Fruit fly (Drosophila melanogaster) whole organism, pupa: ENCODE measurements around the gene MESR6.

Source experiments
- CG10348 ChIP-seq: fragments of 200-800 bp; sonication (Bioruptor generic); IDR thresholded peaks from 2 replicates; pipeline ENCODE4 v1.3.6; 2022; ENCODE audit warnings: missing biosample characterization, missing genetic modification characterization
- CG12605 ChIP-seq: fragments of 200-800 bp; sonication (Bioruptor generic); IDR thresholded peaks from 2 replicates; pipeline ENCODE4 v1.3.6; 2022; ENCODE audit warnings: missing biosample characterization, missing genetic modification characterization
- CG13204 ChIP-seq: fragments of 200-800 bp; sonication (Bioruptor generic); optimal IDR thresholded peaks from 2 replicates; lab custom pipeline; 2018; ENCODE audit warnings: missing biosample characterization, mild to moderate bottlenecking, missing genetic modification characterization, moderate library complexity
- CG14655 ChIP-seq: fragments of 200-800 bp; sonication (Bioruptor generic); optimal IDR thresholded peaks from 3 replicates; lab custom pipeline; 2017; ENCODE audit warnings: mild to moderate bottlenecking, missing biosample characterization, missing genetic modification reagents, missing genetic modification characterization
- CG15710 ChIP-seq: fragments of 200-800 bp; sonication (Bioruptor generic); optimal IDR thresholded peaks from 2 replicates; lab custom pipeline; 2018; ENCODE audit warnings: missing biosample characterization, mild to moderate bottlenecking, missing genetic modification characterization, moderate library complexity
- CG17806 ChIP-seq: fragments of 200-800 bp; sonication (Bioruptor generic); optimal IDR thresholded peaks from 2 replicates; lab custom pipeline; 2018; ENCODE audit warnings: missing biosample characterization, mild to moderate bottlenecking, missing genetic modification characterization, moderate library complexity
- CG32121 ChIP-seq: fragments of 200-800 bp; sonication (Bioruptor generic); IDR thresholded peaks from 2 replicates; pipeline ENCODE4 v1.3.6; 2022; ENCODE audit warnings: missing biosample characterization, missing genetic modification characterization
- CG34367 ChIP-seq: fragments of 200-800 bp; sonication (Bioruptor generic); optimal IDR thresholded peaks from 2 replicates; lab custom pipeline; 2018; ENCODE audit warnings: missing biosample characterization, mild to moderate bottlenecking, missing genetic modification characterization
- CG4496 ChIP-seq: fragments of 200-800 bp; sonication (Bioruptor generic); IDR thresholded peaks from 3 replicates; pipeline ENCODE4 v1.3.6; 2022; ENCODE audit warnings: missing biosample characterization, missing genetic modification characterization
- CG8159 ChIP-seq: fragments of 200-800 bp; sonication (Bioruptor generic); optimal IDR thresholded peaks from 3 replicates; lab custom pipeline; 2018; ENCODE audit warnings: missing biosample characterization, mild to moderate bottlenecking, missing genetic modification characterization, moderate library complexity
- CG8301 ChIP-seq: fragments of 200-800 bp; sonication (Bioruptor generic); optimal IDR thresholded peaks from 2 replicates; lab custom pipeline; 2018; ENCODE audit warnings: missing biosample characterization, mild to moderate bottlenecking, missing genetic modification characterization
- CG9948 ChIP-seq: fragments of 200-800 bp; sonication (Bioruptor generic); optimal IDR thresholded peaks from 2 replicates; lab custom pipeline; 2018; ENCODE audit warnings: missing biosample characterization, mild to moderate bottlenecking, missing genetic modification characterization, moderate library complexity
- D1 ChIP-seq: fragments of 200-800 bp; sonication (Bioruptor generic); optimal IDR thresholded peaks from 2 replicates; lab custom pipeline; 2018; ENCODE audit warnings: missing biosample characterization, mild to moderate bottlenecking, missing genetic modification characterization, moderate library complexity
- EcR ChIP-seq: fragments of 200-800 bp; sonication (Bioruptor generic); optimal IDR thresholded peaks from 3 replicates; lab custom pipeline; 2019; ENCODE audit warnings: missing biosample characterization, missing genetic modification characterization, mild to moderate bottlenecking, moderate library complexity, missing genetic modification reagents
- Ets98B ChIP-seq: fragments of 200-800 bp; sonication (Bioruptor generic); IDR thresholded peaks from 2 replicates; pipeline ENCODE4 v1.3.6; 2022; ENCODE audit warnings: missing biosample characterization, missing genetic modification characterization
- Pif1A ChIP-seq: fragments of 200-800 bp; sonication (Bioruptor generic); optimal IDR thresholded peaks from 3 replicates; lab custom pipeline; 2016; ENCODE audit warnings: missing biosample characterization, missing genetic modification characterization
- Pif1B ChIP-seq: fragments of 200-800 bp; sonication (Bioruptor generic); optimal IDR thresholded peaks from 3 replicates; lab custom pipeline; 2016; ENCODE audit warnings: missing biosample characterization, missing genetic modification characterization
- Snoo ChIP-seq: fragments of 200-800 bp; sonication (Bioruptor generic); optimal IDR thresholded peaks from 3 replicates; lab custom pipeline; 2017; ENCODE audit warnings: missing biosample characterization, mild to moderate bottlenecking, missing genetic modification characterization, inconsistent platforms
- fd96Ca ChIP-seq: fragments of 200-800 bp; sonication (Bioruptor generic); IDR thresholded peaks from 3 replicates; pipeline ENCODE4 v1.3.6; 2022; ENCODE audit warnings: missing biosample characterization, missing genetic modification characterization
- gl ChIP-seq: fragments of 200-800 bp; sonication (Bioruptor generic); optimal IDR thresholded peaks from 2 replicates; lab custom pipeline; 2018; ENCODE audit warnings: missing biosample characterization, mild to moderate bottlenecking, missing genetic modification characterization
- rn ChIP-seq: fragments of 200-800 bp; sonication (Bioruptor generic); IDR thresholded peaks from 2 replicates; pipeline ENCODE4 v1.3.6; 2022; ENCODE audit warnings: missing biosample characterization, missing genetic modification characterization

The MESR6 gene

DNA sequence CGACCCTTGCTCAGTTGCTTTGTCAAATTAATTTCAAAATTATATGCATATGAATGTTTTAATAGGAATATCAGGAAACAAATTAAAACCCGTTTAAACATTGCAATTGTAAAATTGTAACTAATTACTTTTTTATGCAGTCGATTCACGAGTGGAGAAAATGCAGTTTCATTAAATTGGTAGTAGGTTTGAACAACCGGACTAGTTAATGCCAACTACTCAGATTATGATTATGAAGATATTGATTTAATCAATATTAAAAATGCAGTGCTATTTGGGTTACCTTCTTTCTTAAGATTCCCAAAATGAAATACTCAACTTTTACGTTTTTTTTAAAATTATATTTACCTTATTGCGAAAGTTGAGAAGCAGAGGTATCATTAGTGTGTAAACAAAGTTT lies 37.1 kb downstream of the MESR6 start, which contains the start of gene Spn75F:
Gene Spn75F (minus strand): TSS at position 101 of the 400 bp plus-strand sequence.
- TF ChIP-seq CG14655 (GFP tag; lab: Kevin White, UChicago) (no peak), CG13204 (GFP tag; lab: Kevin White, UChicago) (no peak), rn (GFP tag; lab: Robert Waterston, UW) (no peak), Snoo (no peak), CG8301 (tag; lab: Kevin White, UChicago) (no peak), CG32121 (GFP tag; lab: Robert Waterston, UW) (no peak), CG10348 (GFP tag; lab: Robert Waterston, UW) (no peak), Pif1B (GFP tag; lab: Kevin White, UChicago) (no peak), CG12605 (GFP tag; lab: Robert Waterston, UW) (no peak), CG15710 (no peak), CG34367 (tag; lab: Kevin White, UChicago) (no peak), Ets98B (GFP tag; lab: Robert Waterston, UW) (no peak), CG4496 (GFP tag; lab: Robert Waterston, UW) (no peak), CG8159 (tag; lab: Kevin White, UChicago) (no peak), Pif1A (GFP tag; lab: Kevin White, UChicago) (no peak), CG17806 (tag; lab: Kevin White, UChicago) (no peak), EcR (no peak), fd96Ca (no peak)

- TF ChIP-seq Pif1A (GFP tag; lab: Kevin White, UChicago) (no peak), Pif1B (GFP tag; lab: Kevin White, UChicago) (no peak), CG17806 (tag; lab: Kevin White, UChicago) (no peak), CG32121 (GFP tag; lab: Robert Waterston, UW) (no peak), CG9948 (tag; lab: Kevin White, UChicago) (no peak), fd96Ca (no peak), rn (GFP tag; lab: Robert Waterston, UW) (no peak), D1 (tag; lab: Kevin White, UChicago) (no peak), CG4496 (GFP tag; lab: Robert Waterston, UW) (no peak)
Observed at dm6 chr3L:19132586-19132985, 40.1 kb downstream of the MESR6 start.

dm6 chr3L:19138925-19139503 lies 46.5 kb downstream of the MESR6 start, which contains the start of gene CG14082:
Gene CG14082 (minus strand): TSS chr3L:19138975.
- TF ChIP-seq fd96Ca (no peak), Snoo (no peak), rn (GFP tag; lab: Robert Waterston, UW) (no peak), CG14655 (GFP tag; lab: Kevin White, UChicago) (no peak), EcR (no peak), CG8301 (tag; lab: Kevin White, UChicago) (no peak), gl (no peak), CG17806 (tag; lab: Kevin White, UChicago) (no peak), CG32121 (GFP tag; lab: Robert Waterston, UW) (no peak), CG8159 (tag; lab: Kevin White, UChicago) (no peak), CG9948 (tag; lab: Kevin White, UChicago) (no peak)
- TF ChIP-seq, all 21 proteins: peak for 0

DNA sequence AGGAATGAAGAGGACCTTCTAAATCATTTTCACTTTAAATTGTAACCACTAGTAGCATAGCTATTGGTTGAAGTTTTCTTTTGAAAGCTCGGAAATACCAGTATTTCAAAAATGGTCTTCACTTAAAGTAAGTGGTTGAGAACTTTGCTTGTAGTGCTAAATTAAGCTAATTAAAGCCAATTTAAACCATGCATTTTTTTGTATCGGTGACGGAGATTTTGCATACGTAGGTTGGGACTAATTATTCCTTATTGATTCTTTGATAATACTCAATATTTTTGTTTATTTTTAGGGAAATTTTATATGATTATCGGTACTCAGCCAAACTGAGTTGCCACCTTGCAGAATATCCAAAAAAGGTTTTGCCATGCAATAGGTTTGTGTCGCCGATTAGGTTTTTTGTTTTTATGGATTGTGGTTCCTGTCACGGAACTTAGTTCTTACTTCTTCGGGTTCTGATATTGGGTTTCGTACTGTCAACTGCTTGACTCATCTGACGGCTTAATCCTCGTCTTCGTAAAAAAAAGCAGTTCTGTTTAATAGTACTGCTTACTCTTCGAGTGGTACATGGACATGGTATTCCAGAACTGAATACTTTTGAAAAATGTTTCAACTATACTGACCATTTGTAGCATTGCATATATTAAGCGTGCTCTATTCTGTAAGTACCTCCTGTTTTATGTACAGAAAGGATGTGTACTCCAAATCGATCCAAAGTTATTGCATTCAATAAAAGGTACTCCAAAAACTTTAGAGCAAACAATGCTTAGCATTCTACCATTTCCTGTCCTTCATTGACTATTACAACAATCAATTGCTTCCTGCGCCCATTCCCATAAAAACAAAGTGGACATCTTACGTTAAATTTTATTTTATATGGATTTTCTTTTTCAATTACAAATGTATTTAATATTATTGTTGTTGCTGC lies 47.9 kb downstream of the MESR6 start:
- peak; percentile 52 for TF ChIP-seq D1 (tag; lab: Kevin White, UChicago)
- no peak for TF ChIP-seq CG34367 (tag; lab: Kevin White, UChicago)

DNA sequence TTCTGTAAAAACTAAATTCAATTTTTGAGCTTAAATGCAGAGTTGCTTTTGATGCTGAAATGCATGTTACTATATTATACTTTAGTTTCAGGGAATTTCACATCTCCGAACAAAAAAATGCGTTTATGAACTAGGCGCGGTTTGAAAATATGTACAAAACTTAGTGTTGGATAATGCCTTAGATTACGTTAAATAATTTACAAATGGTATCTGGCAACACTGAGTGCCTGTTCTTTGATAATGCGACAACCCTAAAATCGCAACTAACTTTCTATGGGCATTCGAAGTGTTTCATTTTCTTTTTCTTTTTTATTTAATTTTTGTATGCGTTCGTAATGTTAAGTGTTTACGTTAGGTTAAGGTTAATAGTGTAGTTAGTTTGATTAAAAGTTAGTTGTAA lies 50.1 kb downstream of the MESR6 start:
- no peak for TF ChIP-seq CG17806 (tag; lab: Kevin White, UChicago)
- TF ChIP-seq fd96Ca, result no peak
- TF ChIP-seq CG8159 (tag; lab: Kevin White, UChicago), result no peak
- no peak for TF ChIP-seq Pif1B (GFP tag; lab: Kevin White, UChicago)
- no peak for TF ChIP-seq EcR
- TF ChIP-seq CG34367 (tag; lab: Kevin White, UChicago), result no peak
- TF ChIP-seq CG8301 (tag; lab: Kevin White, UChicago), result no peak
- no peak for TF ChIP-seq Pif1A (GFP tag; lab: Kevin White, UChicago)
- no peak for TF ChIP-seq Snoo
- no peak for TF ChIP-seq CG32121 (GFP tag; lab: Robert Waterston, UW)
- no peak for TF ChIP-seq CG9948 (tag; lab: Kevin White, UChicago)
- no peak for TF ChIP-seq rn (GFP tag; lab: Robert Waterston, UW)
- TF ChIP-seq D1 (tag; lab: Kevin White, UChicago), result no peak
- TF ChIP-seq Ets98B (GFP tag; lab: Robert Waterston, UW), result no peak
- TF ChIP-seq CG10348 (GFP tag; lab: Robert Waterston, UW), result no peak
- no peak for TF ChIP-seq CG12605 (GFP tag; lab: Robert Waterston, UW)
